Fruit fly (Drosophila melanogaster): ENCODE data around the gene squ.

- TF ChIP-seq toe (GFP tag; optimal IDR thresholded peaks at IDR 0.05) (no peak), bab1 (GFP tag; optimal IDR thresholded peaks at IDR 0.05) (no peak), Crg-1 (GFP tag; optimal IDR thresholded peaks at IDR 0.05) (no peak), Hr96 (GFP tag; optimal IDR thresholded peaks at IDR 0.05) (no peak), cic (GFP tag; optimal IDR thresholded peaks at IDR 0.05) (no peak), CG11617 (GFP tag; optimal IDR thresholded peaks at IDR 0.05) (no peak), CG33017 (tag; optimal IDR thresholded peaks at IDR 0.05) (no peak), CG12768 (GFP tag; optimal IDR thresholded peaks at IDR 0.05) (no peak)
These were observed 6.7 kb downstream of the squ start for dm6 chr2L:16686412-16687043.

All from whole organism, adult.